Fruit fly (Drosophila melanogaster) whole organism, pupa: Measurements from ENCODE around the gene MED24.

ENCODE experiments used
- CG10348 ChIP-seq: fragments of 200-800 bp; sonication (Bioruptor generic); IDR thresholded peaks from 2 replicates; pipeline ENCODE4 v1.3.6; 2022; ENCODE audit warnings: missing biosample characterization, missing genetic modification characterization
- CG13204 ChIP-seq: fragments of 200-800 bp; sonication (Bioruptor generic); optimal IDR thresholded peaks from 2 replicates; lab custom pipeline; 2018; ENCODE audit warnings: missing biosample characterization, mild to moderate bottlenecking, missing genetic modification characterization, moderate library complexity
- CG4496 ChIP-seq: fragments of 200-800 bp; sonication (Bioruptor generic); IDR thresholded peaks from 3 replicates; pipeline ENCODE4 v1.3.6; 2022; ENCODE audit warnings: missing biosample characterization, missing genetic modification characterization
- CG8301 ChIP-seq: fragments of 200-800 bp; sonication (Bioruptor generic); optimal IDR thresholded peaks from 2 replicates; lab custom pipeline; 2018; ENCODE audit warnings: missing biosample characterization, mild to moderate bottlenecking, missing genetic modification characterization
- EcR ChIP-seq: fragments of 200-800 bp; sonication (Bioruptor generic); optimal IDR thresholded peaks from 3 replicates; lab custom pipeline; 2019; ENCODE audit warnings: missing biosample characterization, missing genetic modification characterization, mild to moderate bottlenecking, moderate library complexity, missing genetic modification reagents
- Snoo ChIP-seq: fragments of 200-800 bp; sonication (Bioruptor generic); optimal IDR thresholded peaks from 3 replicates; lab custom pipeline; 2017; ENCODE audit warnings: missing biosample characterization, mild to moderate bottlenecking, missing genetic modification characterization, inconsistent platforms

DNA sequence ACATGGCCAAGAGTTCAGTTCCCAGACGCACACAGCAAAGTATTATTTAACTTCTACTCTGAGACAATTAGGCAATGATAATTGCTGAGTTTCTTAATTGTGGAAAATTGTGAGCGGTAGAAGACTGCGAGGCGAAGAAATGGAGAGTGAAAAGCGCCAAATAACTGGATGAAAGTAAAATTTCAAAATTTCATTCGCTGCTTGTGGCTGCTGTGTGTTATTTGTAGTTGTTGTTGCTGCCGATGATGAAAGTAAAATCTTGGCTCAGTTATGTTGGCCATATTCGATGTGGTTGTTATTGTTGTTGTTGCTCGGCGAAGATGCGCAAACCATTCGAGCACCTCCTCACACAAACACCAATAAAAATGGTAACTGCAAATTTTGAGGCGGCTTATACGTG lies 40.8 kb upstream of the MED24 start:
- TF ChIP-seq CG8301 (no peak), CG13204 (no peak), CG4496 (no peak), CG10348 (no peak), Snoo (no peak), EcR (no peak)
